Worm (Caenorhabditis elegans) whole organism, mixed stage, embryonic: ENCODE results near the gene W05B10.6.
A peak's percentile ranks its signal among the peaks of the same experiment; 100 is the strongest.

ENCODE experiments used
- ceh-39 ChIP-seq: fragments of 150-350 bp; optimal IDR thresholded peaks from 2 replicates; lab custom pipeline; 2014; ENCODE audit warnings: missing biosample characterization, missing genetic modification characterization
- ces-1 ChIP-seq: fragments of 150-350 bp; optimal IDR thresholded peaks from 2 replicates; lab custom pipeline; 2014; ENCODE audit warnings: missing biosample characterization, missing genetic modification reagents, missing genetic modification characterization
- elt-3 ChIP-seq: fragments of 150-350 bp; optimal IDR thresholded peaks from 2 replicates; lab custom pipeline; 2014; ENCODE audit warnings: missing biosample characterization, missing genetic modification characterization
- flh-1 ChIP-seq: fragments of 200-800 bp; sonication (Bioruptor generic); optimal IDR thresholded peaks from 2 replicates; lab custom pipeline; 2018; ENCODE audit warnings: mild to moderate bottlenecking, missing genetic modification characterization, moderate library complexity, missing compliant biosample characterization
- lin-13 ChIP-seq: fragments of 150-350 bp; optimal IDR thresholded peaks from 2 replicates; lab custom pipeline; 2014; ENCODE audit warnings: missing biosample characterization, missing genetic modification characterization
- lsy-2 ChIP-seq: fragments of 150-350 bp; optimal IDR thresholded peaks from 2 replicates; lab custom pipeline; 2014; ENCODE audit warnings: missing biosample characterization, missing genetic modification characterization
- mep-1 ChIP-seq: fragments of 150-350 bp; optimal IDR thresholded peaks from 2 replicates; lab custom pipeline; 2017; ENCODE audit warnings: missing biosample characterization, missing genetic modification reagents, missing genetic modification characterization, inconsistent platforms
- nhr-12 ChIP-seq: fragments of 150-350 bp; optimal IDR thresholded peaks from 2 replicates; lab custom pipeline; 2014; ENCODE audit warnings: missing biosample characterization, missing genetic modification characterization
- nhr-237 ChIP-seq: fragments of 150-350 bp; optimal IDR thresholded peaks from 2 replicates; lab custom pipeline; 2014; ENCODE audit warnings: missing biosample characterization, missing genetic modification characterization
- nhr-76 ChIP-seq: sonication (generic microtip); optimal IDR thresholded peaks from 2 replicates; lab custom pipeline; 2017; ENCODE audit warnings: missing biosample characterization, missing genetic modification characterization
- pha-4 ChIP-seq: fragments of 150-350 bp; optimal IDR thresholded peaks from 2 replicates; lab custom pipeline; 2018; ENCODE audit warnings: missing biosample characterization, missing genetic modification reagents, missing genetic modification characterization
- unc-62 ChIP-seq: fragments of 150-350 bp; optimal IDR thresholded peaks from 2 replicates; lab custom pipeline; 2014; ENCODE audit warnings: missing biosample characterization, missing genetic modification reagents, missing genetic modification characterization
- ztf-11 ChIP-seq: fragments of 150-350 bp; optimal IDR thresholded peaks from 2 replicates; lab custom pipeline; 2014; ENCODE audit warnings: missing biosample characterization, missing genetic modification characterization

DNA sequence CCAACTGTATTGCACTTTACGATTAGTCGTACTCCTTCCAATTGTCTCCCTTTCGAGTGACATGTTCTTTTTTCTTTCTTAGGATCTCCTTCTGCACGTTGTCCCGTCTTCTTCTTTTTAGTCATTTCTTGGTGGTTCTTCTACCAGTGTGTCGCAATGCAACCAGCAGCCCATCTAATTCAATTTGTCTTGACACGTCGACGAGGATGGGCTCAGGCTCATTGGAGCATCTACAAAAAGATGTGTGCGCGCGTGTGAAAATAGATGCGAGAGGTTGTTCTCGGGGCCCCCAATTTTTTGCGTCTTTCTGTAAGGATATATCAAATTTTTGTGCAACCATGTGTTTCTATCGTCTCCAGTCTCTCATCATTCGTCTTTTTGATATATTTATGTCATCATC lies 43.6 kb upstream of the W05B10.6 start:
- TF ChIP-seq nhr-237 (tag; lab: Kevin White, UChicago) (no peak), ztf-11 (no peak), unc-62 (GFP tag; lab: Kevin White, UChicago) (no peak), elt-3 (tag; lab: Kevin White, UChicago) (no peak), nhr-12 (tag; lab: Kevin White, UChicago) (no peak), flh-1 (GFP tag; lab: Kevin White, UChicago) (no peak), lin-13 (tag; lab: Kevin White, UChicago) (no peak), nhr-76 (tag; lab: Kevin White, UChicago) (no peak), ceh-39 (tag; lab: Kevin White, UChicago) (no peak), ces-1 (peak; percentile 63), pha-4 (no peak), lsy-2 (tag; lab: Kevin White, UChicago) (no peak), mep-1 (tag; lab: Kevin White, UChicago) (no peak)
